Worm (Caenorhabditis elegans): ENCODE measurements around the gene gly-1.
A peak's percentile ranks its signal among the peaks of the same experiment; 100 is the strongest.

gly-1 gene

DNA sequence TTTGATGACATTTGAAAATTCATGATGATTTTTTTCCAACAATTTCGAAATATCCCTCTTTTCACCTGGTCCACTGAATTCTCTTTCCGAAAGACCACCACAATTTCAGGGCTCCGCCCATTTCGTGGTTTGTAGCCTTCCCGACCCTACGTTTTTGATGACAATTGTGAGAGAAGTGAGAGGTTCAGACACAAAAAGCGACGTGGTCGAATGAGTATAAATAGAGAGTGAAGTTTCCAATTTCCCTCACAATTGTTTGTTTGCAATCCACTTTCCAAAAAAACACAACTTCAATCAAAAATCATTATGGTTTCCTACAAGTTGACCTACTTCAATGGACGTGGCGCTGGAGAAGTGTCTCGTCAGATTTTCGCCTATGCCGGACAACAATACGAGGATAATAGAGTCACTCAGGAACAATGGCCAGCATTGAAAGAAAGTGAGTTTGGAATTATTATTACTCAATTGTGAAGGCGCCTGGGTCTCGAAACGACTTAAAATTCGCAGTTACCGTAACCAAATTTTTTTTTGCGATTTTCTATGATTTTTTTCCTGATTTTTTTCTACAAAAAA is 48.2 kb upstream of the gly-1 start, which contains the start of gene gst-5 (continued):
- TF ChIP-seq sdz-38 (tag; optimal IDR thresholded peaks at IDR 0.05), result no peak
- no peak for TF ChIP-seq F39B2.1 (GFP tag; IDR thresholded peaks at IDR 0.05)
- TF ChIP-seq K12H6.12 (tag; optimal IDR thresholded peaks at IDR 0.05), result no peak
- no peak for TF ChIP-seq hrde-1 (tag; optimal IDR thresholded peaks at IDR 0.05; ENCODE audit: borderline replicate concordance)
- no peak for TF ChIP-seq ztf-28 (GFP tag; IDR thresholded peaks at IDR 0.05)
- no peak for TF ChIP-seq egrh-3 (GFP tag; IDR thresholded peaks at IDR 0.05)
- TF ChIP-seq lin-26 (GFP tag; IDR thresholded peaks at IDR 0.05), result 0 out of 2 replicates have a peak, but pooled peaks have one; percentile 13

DNA sequence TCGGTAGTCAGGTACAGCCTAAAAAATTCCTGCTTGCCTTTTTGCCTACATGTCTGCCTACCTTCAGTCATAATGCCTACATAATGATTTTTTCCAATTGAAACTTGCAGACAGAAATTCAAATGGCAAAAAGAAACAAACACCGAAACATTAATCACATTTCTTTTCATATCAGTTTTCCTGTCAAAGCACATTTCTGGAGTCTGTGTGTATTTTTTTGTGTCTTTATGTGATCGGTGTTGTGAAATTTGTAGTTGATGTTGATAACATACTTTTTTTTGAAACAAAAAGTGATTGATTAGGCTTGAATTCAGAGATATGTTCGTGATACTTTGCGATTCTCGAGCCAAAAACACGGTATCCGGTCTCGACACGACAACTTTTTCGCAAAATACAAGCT is 47.4 kb upstream of the gly-1 start:
- TF ChIP-seq dpff-1 (tag; optimal IDR thresholded peaks at IDR 0.05) (no peak), cebp-1 (GFP tag; IDR thresholded peaks at IDR 0.05) (no peak), cebp-1 (tag; optimal IDR thresholded peaks at IDR 0.05) (peak; percentile 56), nhr-80 (tag; optimal IDR thresholded peaks at IDR 0.05) (peak; percentile 58)

- TF ChIP-seq mcd-1 (GFP tag; IDR thresholded peaks at IDR 0.05) (peak; percentile 57), F23B12.7 (tag; optimal IDR thresholded peaks at IDR 0.05; ENCODE audit: insufficient read depth) (no peak), mes-4 (tag; optimal IDR thresholded peaks at IDR 0.05) (no peak), athp-1 (tag; optimal IDR thresholded peaks at IDR 0.05) (no peak), dpl-1 (GFP tag; optimal IDR thresholded peaks at IDR 0.05) (peak; percentile 18), snpc-1.3 (tag; optimal IDR thresholded peaks at IDR 0.05; ENCODE audit: insufficient read depth) (no peak), lin-35 (GFP tag; optimal IDR thresholded peaks at IDR 0.05) (peak in 1 of 3 experiments; percentile 26), cebp-1 (GFP tag; IDR thresholded peaks at IDR 0.05) (no peak), cebp-1 (tag; optimal IDR thresholded peaks at IDR 0.05) (no peak), lin-54 (GFP tag; optimal IDR thresholded peaks at IDR 0.05) (peak; percentile 75), F33H1.4 (GFP tag; IDR thresholded peaks at IDR 0.05) (peak; percentile 54), nfyb-1 (GFP tag; IDR thresholded peaks at IDR 0.05) (0 out of 2 replicates have a peak, but pooled peaks have one; percentile 17), nhr-90 (tag; optimal IDR thresholded peaks at IDR 0.05) (no peak), hmg-1.2 (GFP tag; IDR thresholded peaks at IDR 0.05) (no peak), ztf-26 (tag; optimal IDR thresholded peaks at IDR 0.05) (no peak), madf-6 (GFP tag; IDR thresholded peaks at IDR 0.05) (peak; percentile 63), die-1 (tag; optimal IDR thresholded peaks at IDR 0.05) (no peak), madf-8 (GFP tag; conservative IDR thresholded peaks at IDR 0.05) (0 out of 2 replicates have a peak, but pooled peaks have one; percentile 33), ceh-27 (GFP tag; optimal IDR thresholded peaks at IDR 0.05) (no peak), F39B2.1 (GFP tag; IDR thresholded peaks at IDR 0.05) (no peak), efl-1 (GFP tag; optimal IDR thresholded peaks at IDR 0.05) (peak; percentile 57), mel-28 (tag; optimal IDR thresholded peaks at IDR 0.05; ENCODE audit: borderline replicate concordance) (no peak), rec-8 (tag; optimal IDR thresholded peaks at IDR 0.05) (no peak), K11D2.4 (GFP tag; IDR thresholded peaks at IDR 0.05) (no peak), lsl-1 (GFP tag; optimal IDR thresholded peaks at IDR 0.05) (peak; percentile 39)
These were observed 46.4 kb upstream of the gly-1 start for ce11 chrII:10948236-10949025.
